Fruit fly (Drosophila melanogaster) whole organism, prepupa: Measurements from ENCODE around the gene Galk.

Experiments used
- Blimp-1 ChIP-seq: fragments of 200-800 bp; sonication (Bioruptor generic); optimal IDR thresholded peaks from 3 replicates; lab custom pipeline; 2017; ENCODE audit warnings: missing biosample characterization, missing genetic modification characterization, mild to moderate bottlenecking, moderate library complexity, missing genetic modification reagents
- CG34406 ChIP-seq: fragments of 200-800 bp; sonication (Bioruptor generic); optimal IDR thresholded peaks from 3 replicates; lab custom pipeline; 2016; ENCODE audit warnings: missing biosample characterization, missing genetic modification characterization
- CG6854 ChIP-seq: fragments of 200-800 bp; sonication (Bioruptor generic); optimal IDR thresholded peaks from 2 replicates; lab custom pipeline; 2017; ENCODE audit warnings: missing biosample characterization, mild to moderate bottlenecking, missing genetic modification characterization
- Eip75B ChIP-seq: fragments of 200-800 bp; sonication (Bioruptor generic); optimal IDR thresholded peaks from 3 replicates; lab custom pipeline; 2016; ENCODE audit warnings: missing biosample characterization, missing genetic modification characterization
- OdsH ChIP-seq: fragments of 200-800 bp; sonication (Bioruptor generic); optimal IDR thresholded peaks from 3 replicates; lab custom pipeline; 2016; ENCODE audit warnings: missing biosample characterization, missing genetic modification characterization

DNA sequence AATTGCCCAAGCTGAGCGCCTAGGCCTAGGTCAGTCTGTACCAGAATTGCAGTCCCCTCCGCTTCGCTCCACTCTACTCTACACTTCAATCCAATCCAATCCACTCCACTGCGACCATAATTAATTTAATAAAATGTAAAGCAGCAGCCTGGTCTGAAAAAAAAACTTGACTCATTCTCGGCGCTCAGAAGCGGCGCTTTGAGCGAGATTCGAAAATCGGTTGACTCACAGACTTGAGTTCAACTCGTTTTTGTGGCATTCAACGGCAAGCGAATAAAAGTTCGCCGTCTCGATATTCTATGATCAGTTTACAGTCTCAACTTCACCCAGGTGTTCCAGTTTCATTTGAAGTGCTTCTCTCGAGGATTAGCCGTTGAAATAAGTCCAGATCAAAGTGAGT, 4.4 kb downstream of the Galk start, which contains the start of gene CG13314:
- TF ChIP-seq Eip75B (GFP tag; lab: Kevin White, UChicago) (no peak), Blimp-1 (no peak), CG34406 (GFP tag; lab: Kevin White, UChicago) (no peak), OdsH (GFP tag; lab: Kevin White, UChicago) (no peak), CG6854 (GFP tag; lab: Kevin White, UChicago) (no peak)
